Fruit fly (Drosophila melanogaster) whole organism, embryonic: ENCODE results near the gene chic.

Source experiments
- Abd-B ChIP-seq: fragments of 200-800 bp; sonication (Bioruptor generic); optimal IDR thresholded peaks from 2 replicates; lab custom pipeline; 2018; ENCODE audit warnings: missing biosample characterization, mild to moderate bottlenecking, missing genetic modification characterization, moderate library complexity
- Atf-2 ChIP-seq: fragments of 200-800 bp; sonication (Bioruptor generic); optimal IDR thresholded peaks from 2 replicates; lab custom pipeline; 2016; ENCODE audit warnings: missing biosample characterization, missing genetic modification characterization
- Atf3 ChIP-seq: fragments of 200-800 bp; sonication (Bioruptor generic); optimal IDR thresholded peaks from 3 replicates; lab custom pipeline; 2016; ENCODE audit warnings: missing biosample characterization, missing genetic modification characterization
- Blimp-1 ChIP-seq: fragments of 200-800 bp; sonication (Bioruptor generic); optimal IDR thresholded peaks from 3 replicates; lab custom pipeline; 2018; ENCODE audit warnings: missing biosample characterization, missing genetic modification characterization, mild to moderate bottlenecking, moderate library complexity, missing genetic modification reagents
- CG10209 ChIP-seq: fragments of 200-800 bp; sonication (Bioruptor generic); optimal IDR thresholded peaks from 3 replicates; lab custom pipeline; 2017; ENCODE audit warnings: missing biosample characterization, mild to moderate bottlenecking, missing genetic modification characterization, missing genetic modification reagents
- CG12942 ChIP-seq: fragments of 200-800 bp; sonication (Bioruptor generic); optimal IDR thresholded peaks from 3 replicates; lab custom pipeline; 2016; ENCODE audit warnings: missing biosample characterization, missing genetic modification characterization
- CG15696 ChIP-seq: fragments of 200-800 bp; sonication (Bioruptor generic); optimal IDR thresholded peaks from 2 replicates; lab custom pipeline; 2019; ENCODE audit warnings: missing biosample characterization, mild to moderate bottlenecking, missing genetic modification characterization, moderate library complexity
- CG18011 ChIP-seq: fragments of 200-800 bp; sonication (Bioruptor generic); optimal IDR thresholded peaks from 2 replicates; lab custom pipeline; 2017; ENCODE audit warnings: missing biosample characterization, missing genetic modification characterization, mild to moderate bottlenecking, moderate library complexity, missing genotype
- CG2678 ChIP-seq: fragments of 200-800 bp; sonication (Bioruptor generic); optimal IDR thresholded peaks from 3 replicates; lab custom pipeline; 2019; ENCODE audit warnings: missing biosample characterization, mild to moderate bottlenecking, missing genetic modification characterization, moderate library complexity
- CG2712 ChIP-seq: fragments of 200-800 bp; optimal IDR thresholded peaks from 3 replicates; lab custom pipeline; 2019; ENCODE audit warnings: missing biosample characterization, mild to moderate bottlenecking, missing genetic modification characterization, moderate library complexity
- CG31365 ChIP-seq: fragments of 200-800 bp; sonication (Bioruptor generic); optimal IDR thresholded peaks from 2 replicates; lab custom pipeline; 2018; ENCODE audit warnings: missing biosample characterization, mild to moderate bottlenecking, missing genetic modification characterization
- CG3163 ChIP-seq: fragments of 200-800 bp; sonication (Bioruptor generic); optimal IDR thresholded peaks from 3 replicates; lab custom pipeline; 2016; ENCODE audit warnings: missing biosample characterization, missing genetic modification characterization
- CG32532 ChIP-seq: fragments of 200-800 bp; sonication (Bioruptor generic); IDR thresholded peaks from 2 replicates; pipeline ENCODE4 v1.3.6; 2022; ENCODE audit warnings: missing biosample characterization, missing genetic modification characterization
- CG32772 ChIP-seq: fragments of 200-800 bp; sonication (Bioruptor generic); IDR thresholded peaks from 2 replicates; pipeline ENCODE4 v1.3.6; 2022; ENCODE audit warnings: missing biosample characterization, missing genetic modification characterization
- CG6175 ChIP-seq: fragments of 200-800 bp; sonication (Bioruptor generic); IDR thresholded peaks from 3 replicates; pipeline ENCODE4 v1.3.6; 2022; ENCODE audit warnings: missing biosample characterization, missing genetic modification characterization
- CG6272 ChIP-seq: fragments of 200-800 bp; sonication (Bioruptor generic); IDR thresholded peaks from 2 replicates; pipeline ENCODE4 v1.3.6; 2022; ENCODE audit warnings: missing biosample characterization, missing genetic modification characterization
- CG8089 ChIP-seq: fragments of 200-800 bp; sonication (Bioruptor generic); optimal IDR thresholded peaks from 3 replicates; lab custom pipeline; 2016; ENCODE audit warnings: missing biosample characterization, missing genetic modification characterization
- CoRest ChIP-seq: fragments of 200-800 bp; sonication (Bioruptor generic); optimal IDR thresholded peaks from 3 replicates; lab custom pipeline; 2018; ENCODE audit warnings: missing biosample characterization, mild to moderate bottlenecking, missing genetic modification characterization, moderate library complexity
- Fer2 ChIP-seq: fragments of 200-800 bp; sonication (Bioruptor generic); optimal IDR thresholded peaks from 2 replicates; lab custom pipeline; 2018; ENCODE audit warnings: missing biosample characterization, mild to moderate bottlenecking, missing genetic modification characterization, moderate library complexity
- H2.0 ChIP-seq: fragments of 200-800 bp; sonication (Bioruptor generic); IDR thresholded peaks from 2 replicates; pipeline ENCODE4 v1.3.6; 2022; ENCODE audit warnings: missing biosample characterization, missing genetic modification characterization
- Hr51 ChIP-seq, 2 experiments: fragments of 200-800 bp; sonication (Bioruptor generic); optimal IDR thresholded peaks; 2 replicates in 1 of 2; 3 replicates in 1 of 2; lab custom pipeline; 2016 to 2018; ENCODE audit warnings: missing biosample characterization in 2 of 2, missing genetic modification characterization in 2 of 2, mild to moderate bottlenecking in 1 of 2, moderate library complexity in 1 of 2
- Oaz ChIP-seq: fragments of 200-800 bp; sonication (Bioruptor generic); IDR thresholded peaks from 2 replicates; pipeline ENCODE4 v1.3.6; 2022; ENCODE audit warnings: missing biosample characterization, missing genetic modification characterization
- PHDP ChIP-seq: fragments of 200-800 bp; sonication (Bioruptor generic); optimal IDR thresholded peaks from 3 replicates; lab custom pipeline; 2018; ENCODE audit warnings: missing biosample characterization, mild to moderate bottlenecking, missing genetic modification characterization, moderate library complexity
- Pdp1 ChIP-seq, 2 experiments: fragments of 200-800 bp; sonication (Bioruptor generic); optimal IDR thresholded peaks; 3 replicates each; lab custom pipeline; 2016; ENCODE audit warnings: missing biosample characterization in 2 of 2, missing genetic modification characterization in 2 of 2, mild to moderate bottlenecking in 1 of 2, moderate library complexity in 1 of 2
- Ptx1 ChIP-seq: fragments of 200-800 bp; sonication (Bioruptor generic); IDR thresholded peaks from 2 replicates; pipeline ENCODE4 v1.3.6; 2022; ENCODE audit warnings: missing biosample characterization, missing genetic modification characterization
- Rx ChIP-seq: fragments of 200-800 bp; sonication (Bioruptor generic); IDR thresholded peaks from 2 replicates; pipeline ENCODE4 v1.3.6; 2022; ENCODE audit warnings: missing biosample characterization, missing genetic modification characterization
- abd-A ChIP-seq: fragments of 200-800 bp; sonication (Bioruptor generic); optimal IDR thresholded peaks from 3 replicates; lab custom pipeline; 2019; ENCODE audit warnings: missing biosample characterization, mild to moderate bottlenecking, missing genetic modification characterization, moderate library complexity
- ase ChIP-seq: fragments of 200-800 bp; sonication (Bioruptor generic); IDR thresholded peaks from 3 replicates; pipeline ENCODE4 v1.3.6; 2022; ENCODE audit warnings: missing biosample characterization, missing genetic modification characterization
- corto ChIP-seq: fragments of 200-800 bp; sonication (Bioruptor generic); optimal IDR thresholded peaks from 2 replicates; lab custom pipeline; 2016; ENCODE audit warnings: missing biosample characterization, mild to moderate bottlenecking, missing genetic modification characterization, moderate library complexity
- crol ChIP-seq: fragments of 200-800 bp; sonication (Bioruptor generic); IDR thresholded peaks from 2 replicates; pipeline ENCODE4 v1.3.6; 2022; ENCODE audit warnings: missing biosample characterization, missing genetic modification characterization
- da ChIP-seq: fragments of 200-800 bp; sonication (Bioruptor generic); optimal IDR thresholded peaks from 2 replicates; lab custom pipeline; 2016; ENCODE audit warnings: missing biosample characterization, missing genetic modification characterization
- dan ChIP-seq: fragments of 200-800 bp; sonication (Bioruptor generic); IDR thresholded peaks from 2 replicates; pipeline ENCODE4 v1.3.6; 2022; ENCODE audit warnings: missing biosample characterization, missing genetic modification characterization
- dmrt11E ChIP-seq: fragments of 200-800 bp; sonication (Bioruptor generic); optimal IDR thresholded peaks from 3 replicates; lab custom pipeline; 2018; ENCODE audit warnings: missing biosample characterization, mild to moderate bottlenecking, missing genetic modification characterization, moderate library complexity
- dmrt99B ChIP-seq: fragments of 200-800 bp; sonication (Bioruptor generic); optimal IDR thresholded peaks from 2 replicates; lab custom pipeline; 2018; ENCODE audit warnings: missing biosample characterization, mild to moderate bottlenecking, missing genetic modification characterization, moderate library complexity
- fd64A ChIP-seq: fragments of 200-800 bp; sonication (Bioruptor generic); optimal IDR thresholded peaks from 3 replicates; lab custom pipeline; 2018; ENCODE audit warnings: missing biosample characterization, mild to moderate bottlenecking, missing genetic modification characterization
- grau ChIP-seq: fragments of 200-800 bp; optimal IDR thresholded peaks from 3 replicates; lab custom pipeline; 2019; ENCODE audit warnings: missing biosample characterization, mild to moderate bottlenecking, missing genetic modification characterization, moderate library complexity
- jing ChIP-seq: fragments of 200-800 bp; sonication (Bioruptor generic); optimal IDR thresholded peaks from 2 replicates; lab custom pipeline; 2018; ENCODE audit warnings: missing biosample characterization, mild to moderate bottlenecking, missing genetic modification characterization
- pan ChIP-seq, 4 experiments: fragments of >200 bp in 3 of 4; fragments of 200-800 bp in 1 of 4; sonication (Bioruptor generic) in 1 of 4; optimal IDR thresholded peaks in 3 of 4; IDR thresholded peaks in 1 of 4; 2 replicates each; pipeline versions ENCODE4 v1.3.6 to Lab custom; 2017 to 2022; ENCODE audit warnings: missing biosample characterization in 2 of 4, missing genetic modification characterization in 2 of 4, mixed read lengths in 1 of 4
- rib ChIP-seq: fragments of 200-800 bp; sonication (Bioruptor generic); IDR thresholded peaks from 2 replicates; pipeline ENCODE4 v1.3.6; 2022; ENCODE audit warnings: missing biosample characterization, missing genetic modification characterization
- ro ChIP-seq: fragments of 200-800 bp; sonication (Bioruptor generic); IDR thresholded peaks from 2 replicates; pipeline ENCODE4 v1.3.6; 2022; ENCODE audit warnings: missing biosample characterization, missing genetic modification characterization
- sc ChIP-seq, 3 experiments: fragments of >200 bp in 2 of 3; fragments of 200-800 bp in 1 of 3; sonication (Bioruptor generic) in 1 of 3; optimal IDR thresholded peaks; 2 replicates in 2 of 3; 3 replicates in 1 of 3; lab custom pipeline; 2017; ENCODE audit warnings: mild to moderate bottlenecking in 1 of 3, missing biosample characterization in 1 of 3, missing genetic modification characterization in 1 of 3, missing genetic modification reagents in 1 of 3
- sim ChIP-seq: fragments of 200-800 bp; sonication (Bioruptor generic); IDR thresholded peaks from 2 replicates; pipeline ENCODE4 v1.3.6; 2022; ENCODE audit warnings: missing biosample characterization, missing genetic modification characterization
- slou ChIP-seq: fragments of 200-800 bp; sonication (Bioruptor generic); optimal IDR thresholded peaks from 3 replicates; lab custom pipeline; 2016; ENCODE audit warnings: missing biosample characterization, missing genetic modification characterization
- sqz ChIP-seq: fragments of 200-800 bp; sonication (Bioruptor generic); optimal IDR thresholded peaks from 3 replicates; lab custom pipeline; 2018; ENCODE audit warnings: missing biosample characterization, mild to moderate bottlenecking, missing genetic modification characterization
- unc-4 ChIP-seq: fragments of 200-800 bp; sonication (Bioruptor generic); IDR thresholded peaks from 2 replicates; pipeline ENCODE4 v1.3.6; 2022; ENCODE audit warnings: missing biosample characterization, missing genetic modification characterization; ENCODE audit not compliant: partially characterized antibody
- unpg ChIP-seq: fragments of 200-800 bp; sonication (Bioruptor generic); optimal IDR thresholded peaks from 3 replicates; lab custom pipeline; 2018; ENCODE audit warnings: missing biosample characterization, mild to moderate bottlenecking, missing genetic modification characterization, moderate library complexity
- vnd ChIP-seq: fragments of 200-800 bp; sonication (Bioruptor generic); IDR thresholded peaks from 3 replicates; pipeline ENCODE4 v1.3.6; 2022; ENCODE audit warnings: missing biosample characterization, missing genetic modification characterization; ENCODE audit not compliant: partially characterized antibody
- vvl ChIP-seq: fragments of 200-800 bp; sonication (Bioruptor generic); IDR thresholded peaks from 2 replicates; pipeline ENCODE4 v1.3.6; 2022; ENCODE audit warnings: missing biosample characterization, missing genetic modification characterization

Gene chic

DNA sequence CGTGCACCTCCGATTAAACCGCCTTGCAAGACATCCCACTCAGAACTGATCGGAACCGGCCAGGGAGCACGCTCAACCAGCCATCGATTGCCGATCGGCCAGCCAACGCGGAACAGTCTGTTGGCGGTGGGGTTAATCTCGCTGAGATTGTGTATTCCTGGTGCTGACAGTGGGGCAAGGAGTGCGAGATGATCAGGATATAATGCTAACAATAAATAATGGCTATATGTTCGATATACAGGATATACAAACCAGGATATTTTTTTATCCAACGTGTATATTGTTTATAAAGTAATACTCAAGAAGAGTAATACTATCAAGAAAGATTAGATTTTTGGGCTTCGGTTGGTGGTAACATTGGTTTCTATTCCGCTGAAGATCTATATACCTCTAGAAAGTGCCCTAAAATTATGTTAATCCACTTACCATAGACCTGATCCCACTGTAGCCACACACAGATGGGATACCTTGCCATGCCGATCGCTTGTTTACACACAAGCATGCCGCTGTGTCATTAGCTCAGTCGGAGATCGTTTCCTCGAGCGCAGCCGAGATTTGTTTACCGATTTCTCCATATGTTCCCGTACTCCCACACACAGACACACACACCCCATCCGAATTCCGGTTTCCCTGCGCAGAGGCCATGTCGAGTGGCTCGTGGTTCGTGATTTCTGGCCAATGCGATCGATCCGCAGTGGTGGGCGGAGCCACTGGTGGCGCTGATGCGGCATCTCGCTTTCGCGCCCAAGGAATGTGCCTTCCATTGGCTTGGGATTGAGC, 38.7 kb upstream of the chic start, which contains the start of gene H2.0 (continued):
- TF ChIP-seq CG2712 (tag; lab: Kevin White, UChicago) (peak; percentile 66), CG31365 (tag; lab: Kevin White, UChicago) (no peak), dmrt99B (tag; lab: Kevin White, UChicago) (no peak), CG3163 (GFP tag; lab: Kevin White, UChicago) (no peak), Rx (GFP tag; lab: Robert Waterston, UW) (no peak), sim (no peak), CG12942 (GFP tag; lab: Kevin White, UChicago) (no peak), fd64A (GFP tag; lab: Kevin White, UChicago) (peak; percentile 22), Pdp1 (GFP tag; optimal IDR thresholded peaks at IDR 0.05; lab: Kevin White, UChicago) (no peak), grau (tag; lab: Kevin White, UChicago) (peak; percentile 56), CG32532 (GFP tag; lab: Robert Waterston, UW) (no peak), CG2678 (peak; percentile 52), CG6175 (no peak), CG15696 (tag; lab: Kevin White, UChicago) (peak; percentile 69), vnd (GFP tag; lab: Robert Waterston, UW) (no peak), CG10209 (peak; percentile 38), pan (optimal IDR thresholded peaks at IDR 0.05; lab: Kevin White, UChicago) (no peak), pan (GFP tag; optimal IDR thresholded peaks at IDR 0.05 in 1 of 2, IDR thresholded peaks at IDR 0.05 in 1 of 2) (no peak), crol (GFP tag; lab: Robert Waterston, UW) (no peak), Atf3 (GFP tag; lab: Kevin White, UChicago) (no peak), abd-A (peak; percentile 52), CoRest (tag; lab: Kevin White, UChicago) (peak; percentile 38), unpg (peak; percentile 18), H2.0 (no peak), jing (GFP tag; lab: Kevin White, UChicago) (no peak), Hr51 (GFP tag; optimal IDR thresholded peaks at IDR 0.05; lab: Kevin White, UChicago) (no peak), corto (no peak), slou (GFP tag; lab: Kevin White, UChicago) (no peak), Oaz (GFP tag; lab: Robert Waterston, UW) (no peak), CG8089 (GFP tag; lab: Kevin White, UChicago) (no peak), CG32772 (GFP tag; lab: Robert Waterston, UW) (no peak), dan (GFP tag; lab: Robert Waterston, UW) (no peak), Ptx1 (GFP tag; lab: Robert Waterston, UW) (0 out of 2 replicates have a peak, but pooled peaks have one; percentile 15), Fer2 (no peak), dmrt11E (tag; lab: Kevin White, UChicago) (peak; percentile 68), Abd-B (GFP tag; lab: Kevin White, UChicago) (no peak), sc (optimal IDR thresholded peaks at IDR 0.05; lab: Kevin White, UChicago) (no peak), sc (GFP tag; optimal IDR thresholded peaks at IDR 0.05; lab: Kevin White, UChicago) (peak; percentile 37), CG18011 (GFP tag; lab: Kevin White, UChicago) (no peak), PHDP (no peak), Blimp-1 (GFP tag; lab: Kevin White, UChicago) (no peak), unc-4 (GFP tag; lab: Robert Waterston, UW) (no peak), CG6272 (GFP tag; lab: Robert Waterston, UW) (no peak), vvl (no peak; the same call in 1 of the 2 replicates), ase (GFP tag; lab: Robert Waterston, UW) (no peak), ro (GFP tag; lab: Robert Waterston, UW) (no peak), rib (GFP tag; lab: Robert Waterston, UW) (no peak), sqz (GFP tag; lab: Kevin White, UChicago) (no peak), Atf-2 (GFP tag; lab: Kevin White, UChicago) (peak; percentile 25), da (GFP tag; lab: Kevin White, UChicago) (no peak)
